Worm (Caenorhabditis elegans): ENCODE measurements around the gene C29H12.2.
A peak's percentile ranks its signal among the peaks of the same experiment; 100 is the strongest.

Gene C29H12.2

DNA sequence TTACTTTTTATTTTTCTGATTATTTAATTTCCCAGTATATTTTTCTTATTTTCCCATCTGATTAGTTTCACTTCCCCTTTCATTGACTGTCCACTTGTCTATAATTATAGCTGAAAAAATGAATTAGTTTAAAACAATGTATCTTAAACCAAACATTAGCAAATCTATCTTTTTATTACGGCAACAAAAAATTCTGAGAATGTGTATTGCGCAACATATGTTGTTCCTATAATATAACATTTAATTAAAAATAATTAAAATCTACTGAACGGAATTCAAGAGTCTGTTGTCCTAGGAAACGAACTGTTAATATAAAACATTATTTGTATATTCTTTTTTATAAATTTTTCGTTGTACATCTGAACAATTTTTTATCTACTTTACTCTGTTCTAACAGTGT, 13.6 kb upstream of the C29H12.2 start:
- TF ChIP-seq med-1 (GFP tag; optimal IDR thresholded peaks at IDR 0.05; ENCODE audit: insufficient read depth), result no peak
- TF ChIP-seq klf-2 (GFP tag; conservative IDR thresholded peaks at IDR 0.05), result no peak
- no peak for TF ChIP-seq ztf-23 (GFP tag; IDR thresholded peaks at IDR 0.05)
- TF ChIP-seq ref-1 (GFP tag; conservative IDR thresholded peaks at IDR 0.05), result no peak
- no peak for TF ChIP-seq tab-1 (GFP tag; IDR thresholded peaks at IDR 0.05)
- TF ChIP-seq flt-1 (GFP tag; IDR thresholded peaks at IDR 0.05), result no peak
- no peak for TF ChIP-seq ztf-29 (GFP tag; IDR thresholded peaks at IDR 0.05)
- no peak for TF ChIP-seq cog-1 (tag; optimal IDR thresholded peaks at IDR 0.05)
- TF ChIP-seq T22C8.4 (GFP tag; IDR thresholded peaks at IDR 0.05), result no peak

DNA sequence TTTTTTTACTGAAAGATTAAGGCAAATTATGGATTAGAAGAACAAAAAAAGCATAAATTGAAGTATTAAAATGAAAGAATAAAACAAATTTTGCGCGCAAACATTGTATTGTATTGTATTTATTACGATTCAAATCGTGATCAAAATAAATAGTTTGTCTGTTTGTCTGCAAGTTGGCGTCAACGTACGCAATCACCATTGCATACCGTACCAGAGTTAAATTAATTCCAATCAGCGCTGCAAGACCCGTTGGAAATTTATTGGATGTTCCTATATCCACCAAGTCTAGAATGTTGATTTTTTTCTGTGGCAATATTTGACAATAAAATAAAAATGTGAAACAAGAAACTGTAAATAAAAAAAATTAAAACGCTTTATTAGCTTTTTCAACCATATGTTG, 10.4 kb upstream of the C29H12.2 start, which contains the start of gene heri-1:
Gene heri-1, minus strand, starts transcription at position 8 of the 400 bp plus-strand sequence.
- TF ChIP-seq cog-1 (tag; optimal IDR thresholded peaks at IDR 0.05), result no peak
- TF ChIP-seq ztf-23 (GFP tag; IDR thresholded peaks at IDR 0.05), result no peak

DNA sequence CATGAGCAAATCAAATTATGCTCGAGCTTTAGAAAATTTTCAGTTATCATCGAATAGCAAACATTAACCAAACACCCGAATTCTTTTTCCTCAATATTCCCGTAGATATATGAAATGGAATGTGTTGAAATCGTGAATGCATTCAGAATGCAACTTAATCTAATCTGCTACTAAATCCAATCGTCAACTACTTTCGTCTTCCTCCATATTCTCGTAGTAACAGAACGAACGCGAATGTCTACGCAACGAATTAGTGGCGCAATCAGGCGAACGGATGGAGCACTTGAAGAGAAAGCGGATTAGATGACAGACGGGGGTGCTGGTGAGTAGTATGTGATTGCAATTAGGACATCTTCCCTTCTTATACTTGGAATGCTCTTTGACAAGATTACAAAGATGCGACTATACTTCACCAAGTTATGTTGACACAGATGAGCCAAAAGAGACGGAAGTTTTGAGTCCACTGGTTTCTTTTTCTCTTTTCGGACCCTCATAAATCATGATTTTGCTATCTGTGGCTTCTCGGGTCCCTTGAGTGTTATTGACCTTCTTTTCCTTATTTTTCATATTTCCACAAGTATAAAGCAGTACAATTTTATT, 9.7 kb upstream of the C29H12.2 start:
- no peak for TF ChIP-seq flt-1 (GFP tag; IDR thresholded peaks at IDR 0.05)
- TF ChIP-seq med-1 (GFP tag; optimal IDR thresholded peaks at IDR 0.05; ENCODE audit: insufficient read depth), result no peak

DNA sequence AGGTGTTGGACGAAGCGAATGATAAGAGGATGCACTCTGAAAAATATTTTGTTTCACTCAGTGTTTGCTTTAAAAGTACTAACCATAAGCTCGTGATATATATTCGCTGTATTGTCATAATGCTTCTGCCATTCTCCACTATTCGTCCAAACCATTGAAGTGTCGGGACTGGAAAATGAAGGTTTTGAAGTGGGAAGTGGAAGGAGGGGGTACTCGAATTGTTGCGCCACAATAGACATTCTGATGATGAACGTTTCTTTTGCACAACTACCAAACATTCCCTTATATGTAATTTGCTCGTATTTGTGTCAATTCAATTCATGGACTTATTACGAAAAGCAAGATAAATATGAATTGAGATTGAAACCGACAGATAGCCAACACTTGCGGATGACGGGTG, 8.3 kb upstream of the C29H12.2 start:
- TF ChIP-seq ztf-23 (GFP tag; IDR thresholded peaks at IDR 0.05), result no peak
- no peak for TF ChIP-seq klf-2 (GFP tag; conservative IDR thresholded peaks at IDR 0.05)
- TF ChIP-seq ztf-29 (GFP tag; IDR thresholded peaks at IDR 0.05), result no peak

DNA sequence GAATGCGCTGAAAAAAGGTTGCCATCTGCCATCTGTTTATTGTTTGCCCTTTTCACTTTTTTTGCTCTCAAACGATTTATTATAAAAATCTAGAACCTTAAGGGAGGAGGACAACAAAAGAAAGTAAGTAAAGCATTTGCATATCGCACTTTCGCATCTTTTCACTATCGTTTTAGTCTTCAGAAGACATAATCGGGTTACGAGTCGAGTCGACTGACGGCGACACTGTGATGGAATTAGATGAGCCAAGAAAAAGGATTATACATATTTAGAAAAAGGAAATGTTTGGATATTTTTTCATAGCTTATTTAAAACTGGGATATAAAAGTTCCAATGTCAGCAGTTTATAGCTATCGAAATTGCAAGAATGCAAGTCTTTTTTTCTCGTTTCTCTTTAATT, 6.9 kb upstream of the C29H12.2 start:
- no peak for TF ChIP-seq flt-1 (GFP tag; IDR thresholded peaks at IDR 0.05)
- no peak for TF ChIP-seq cog-1 (tag; optimal IDR thresholded peaks at IDR 0.05)
- no peak for TF ChIP-seq med-1 (GFP tag; optimal IDR thresholded peaks at IDR 0.05; ENCODE audit: insufficient read depth)
- TF ChIP-seq T22C8.4 (GFP tag; IDR thresholded peaks at IDR 0.05), result no peak
- no peak for TF ChIP-seq tab-1 (GFP tag; IDR thresholded peaks at IDR 0.05)
- no peak for TF ChIP-seq klf-2 (GFP tag; conservative IDR thresholded peaks at IDR 0.05)
- TF ChIP-seq ztf-23 (GFP tag; IDR thresholded peaks at IDR 0.05), result no peak
- no peak for TF ChIP-seq ref-1 (GFP tag; conservative IDR thresholded peaks at IDR 0.05)
- TF ChIP-seq ztf-29 (GFP tag; IDR thresholded peaks at IDR 0.05), result no peak

DNA sequence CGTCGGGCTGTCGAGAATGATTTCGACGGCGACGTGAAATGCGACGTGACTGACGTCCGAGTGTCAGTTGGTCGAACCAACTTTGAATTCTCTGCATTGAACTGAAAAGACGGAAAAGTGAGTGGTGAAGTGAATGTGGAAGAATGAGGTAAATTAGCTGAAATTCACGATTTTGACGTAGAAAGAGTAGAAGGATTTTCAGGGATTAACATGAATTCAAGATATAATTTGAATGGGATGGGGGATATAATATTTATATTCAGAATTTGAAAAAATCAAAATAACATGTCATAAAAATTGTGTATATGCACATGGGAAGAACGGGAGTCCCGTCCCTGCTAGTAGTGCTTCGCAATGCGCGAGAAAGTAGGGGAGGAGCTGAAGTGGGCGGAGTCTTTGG, 5.4 kb upstream of the C29H12.2 start, which contains the start of gene C29H12.6:
Gene C29H12.6, minus strand, starts transcription at position 101 of the 400 bp plus-strand sequence.
- TF ChIP-seq flt-1 (GFP tag; IDR thresholded peaks at IDR 0.05), result no peak
- TF ChIP-seq med-1 (GFP tag; optimal IDR thresholded peaks at IDR 0.05; ENCODE audit: insufficient read depth), result no peak
- TF ChIP-seq tab-1 (GFP tag; IDR thresholded peaks at IDR 0.05), result 0 out of 2 replicates have a peak, but pooled peaks have one; percentile 16
- no peak for TF ChIP-seq ztf-23 (GFP tag; IDR thresholded peaks at IDR 0.05)
- TF ChIP-seq T22C8.4 (GFP tag; IDR thresholded peaks at IDR 0.05), result no peak
- TF ChIP-seq cog-1 (tag; optimal IDR thresholded peaks at IDR 0.05), result no peak
- no peak for TF ChIP-seq klf-2 (GFP tag; conservative IDR thresholded peaks at IDR 0.05)
- no peak for TF ChIP-seq ref-1 (GFP tag; conservative IDR thresholded peaks at IDR 0.05)

DNA sequence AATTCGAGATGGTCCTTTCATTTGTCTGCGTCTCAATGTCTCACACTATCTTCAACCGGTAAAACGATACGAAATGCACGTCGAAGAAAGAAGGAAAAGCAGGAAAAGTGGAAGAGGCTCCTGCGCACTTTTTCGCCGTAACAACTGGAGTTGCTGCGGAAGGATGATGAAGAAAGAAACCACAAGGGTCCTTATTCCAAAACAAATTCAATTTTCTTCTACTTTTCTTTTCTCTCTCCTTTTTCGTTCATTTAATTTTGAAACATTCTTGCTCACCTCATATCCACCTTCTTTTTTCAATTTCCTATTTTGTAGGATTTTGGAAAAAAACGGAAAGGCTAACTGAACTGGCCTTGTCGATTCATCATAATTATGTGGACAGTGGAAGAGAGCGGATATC, 3.1 kb upstream of the C29H12.2 start:
- TF ChIP-seq ztf-29 (GFP tag; IDR thresholded peaks at IDR 0.05), result no peak
- TF ChIP-seq cog-1 (tag; optimal IDR thresholded peaks at IDR 0.05), result no peak
- no peak for TF ChIP-seq tab-1 (GFP tag; IDR thresholded peaks at IDR 0.05)
- no peak for TF ChIP-seq ref-1 (GFP tag; conservative IDR thresholded peaks at IDR 0.05)
- no peak for TF ChIP-seq med-1 (GFP tag; optimal IDR thresholded peaks at IDR 0.05; ENCODE audit: insufficient read depth)
- TF ChIP-seq T22C8.4 (GFP tag; IDR thresholded peaks at IDR 0.05), result no peak
- TF ChIP-seq flt-1 (GFP tag; IDR thresholded peaks at IDR 0.05), result no peak
- no peak for TF ChIP-seq ztf-23 (GFP tag; IDR thresholded peaks at IDR 0.05)
- TF ChIP-seq klf-2 (GFP tag; conservative IDR thresholded peaks at IDR 0.05), result no peak

DNA sequence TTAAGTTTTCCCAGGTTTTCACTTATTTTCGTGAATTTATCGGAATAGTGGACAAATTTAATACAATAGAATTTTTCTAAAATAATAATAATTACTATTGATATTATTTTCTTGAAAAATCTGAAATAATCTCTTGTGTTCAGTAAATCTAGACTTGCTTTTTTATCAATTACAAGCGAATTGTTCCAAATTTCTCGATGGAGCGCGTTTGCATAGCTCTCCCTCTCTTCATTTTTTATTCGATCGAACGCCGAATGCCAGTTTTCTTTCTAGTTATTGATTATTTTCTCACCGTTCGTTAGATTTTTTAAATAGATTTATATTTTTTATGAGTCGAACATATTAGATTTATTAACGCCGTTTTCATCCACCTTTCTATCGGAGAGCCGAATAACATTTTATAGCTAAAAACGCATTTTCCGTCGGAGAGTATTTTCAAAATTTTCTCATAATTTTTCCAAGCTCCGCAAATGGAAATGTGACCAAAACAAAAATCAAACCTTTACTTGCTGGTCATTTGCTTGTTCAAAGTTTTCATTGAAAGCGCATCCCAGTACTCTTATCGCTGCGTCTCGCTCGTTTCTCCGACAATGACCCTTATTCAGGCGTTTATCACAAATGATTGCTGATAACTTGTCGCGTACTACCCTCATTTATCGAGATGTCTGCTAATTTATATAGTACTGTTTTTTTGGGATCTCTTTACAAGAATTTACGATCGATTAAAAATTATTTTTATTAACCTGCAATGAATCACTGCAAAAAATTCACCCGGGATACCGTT, 776 bp upstream of the C29H12.2 start:
- TF ChIP-seq med-1 (GFP tag; optimal IDR thresholded peaks at IDR 0.05; ENCODE audit: insufficient read depth) (no peak), cog-1 (tag; optimal IDR thresholded peaks at IDR 0.05) (no peak), flt-1 (GFP tag; IDR thresholded peaks at IDR 0.05) (no peak), tab-1 (GFP tag; IDR thresholded peaks at IDR 0.05) (no peak), ztf-23 (GFP tag; IDR thresholded peaks at IDR 0.05) (no peak), ztf-29 (GFP tag; IDR thresholded peaks at IDR 0.05) (no peak)

DNA sequence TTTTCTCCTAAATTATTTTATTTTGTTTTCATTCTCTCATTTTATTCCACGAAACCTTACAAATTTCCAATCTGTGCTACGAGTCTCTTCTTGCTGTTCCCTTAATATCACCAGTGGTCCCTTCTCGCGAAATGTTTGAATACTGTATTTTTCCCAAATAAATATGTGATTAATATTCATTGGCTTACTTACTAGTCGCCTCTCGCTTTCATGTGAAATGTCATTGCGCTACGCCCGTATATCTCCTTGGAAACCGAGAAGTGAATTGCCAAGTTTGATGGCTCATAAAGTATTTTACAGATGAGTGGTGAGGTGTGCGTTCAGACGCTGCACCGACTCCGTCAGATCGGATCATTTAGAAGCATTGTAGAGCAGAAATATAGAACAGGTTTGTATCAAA, 1.6 kb downstream of the C29H12.2 start, which contains the start of gene rars-2:
Gene rars-2, plus strand, starts transcription at position 301 of the 400 bp plus-strand sequence.
- TF ChIP-seq klf-2 (GFP tag; conservative IDR thresholded peaks at IDR 0.05) (no peak), med-1 (GFP tag; optimal IDR thresholded peaks at IDR 0.05; ENCODE audit: insufficient read depth) (no peak), tab-1 (GFP tag; IDR thresholded peaks at IDR 0.05) (no peak), ref-1 (GFP tag; conservative IDR thresholded peaks at IDR 0.05) (no peak), cog-1 (tag; optimal IDR thresholded peaks at IDR 0.05) (no peak), ztf-29 (GFP tag; IDR thresholded peaks at IDR 0.05) (no peak), ztf-23 (GFP tag; IDR thresholded peaks at IDR 0.05) (no peak), T22C8.4 (GFP tag; IDR thresholded peaks at IDR 0.05) (no peak), flt-1 (GFP tag; IDR thresholded peaks at IDR 0.05) (no peak)

DNA sequence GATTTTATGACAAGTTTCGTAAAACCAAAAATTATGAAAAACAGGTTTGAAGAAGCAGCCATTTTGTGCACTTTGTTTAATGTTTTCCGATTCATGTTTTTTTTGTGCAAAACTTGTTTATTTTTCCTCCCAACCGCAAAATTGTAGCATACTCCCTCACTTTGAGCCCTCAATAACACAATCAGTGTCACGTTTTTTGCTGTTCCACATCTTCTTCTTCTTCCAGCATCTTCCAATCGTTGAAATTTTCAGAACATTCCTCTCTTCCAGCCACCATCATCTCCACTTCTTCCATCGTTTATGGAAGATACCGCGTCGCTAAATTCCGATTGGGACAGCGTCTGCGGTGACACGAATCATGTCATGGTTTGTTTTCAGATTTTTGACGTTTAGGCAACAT, 9.0 kb downstream of the C29H12.2 start, which contains the start of gene abts-3:
Gene abts-3, plus strand, starts transcription at position 301 of the 400 bp plus-strand sequence.
- TF ChIP-seq med-1 (GFP tag; optimal IDR thresholded peaks at IDR 0.05; ENCODE audit: insufficient read depth) (no peak), ref-1 (GFP tag; conservative IDR thresholded peaks at IDR 0.05) (no peak), T22C8.4 (GFP tag; IDR thresholded peaks at IDR 0.05) (no peak), ztf-29 (GFP tag; IDR thresholded peaks at IDR 0.05) (no peak), flt-1 (GFP tag; IDR thresholded peaks at IDR 0.05) (no peak), klf-2 (GFP tag; conservative IDR thresholded peaks at IDR 0.05) (no peak), ztf-23 (GFP tag; IDR thresholded peaks at IDR 0.05) (no peak), cog-1 (tag; optimal IDR thresholded peaks at IDR 0.05) (no peak), tab-1 (GFP tag; IDR thresholded peaks at IDR 0.05) (no peak)

Measured in whole organism, midembryonic.